Worm (Caenorhabditis elegans) whole organism, late embryonic: Measurements from ENCODE around the gene zig-4.

Experiments used
- ahr-1 ChIP-seq: sonication (generic microtip); optimal IDR thresholded peaks from 2 replicates; lab custom pipeline; 2016; ENCODE audit warnings: missing genetic modification characterization, missing compliant biosample characterization
- ama-1 ChIP-seq: fragments of 150-350 bp; optimal IDR thresholded peaks from 2 replicates; lab custom pipeline; 2014
- che-1 ChIP-seq: sonication (generic microtip); optimal IDR thresholded peaks from 2 replicates; lab custom pipeline; 2016; ENCODE audit warnings: mild to moderate bottlenecking, missing genetic modification characterization, missing compliant biosample characterization
- dve-1 ChIP-seq: sonication (generic microtip); optimal IDR thresholded peaks from 2 replicates; lab custom pipeline; 2017; ENCODE audit warnings: antibody characterized with exemption, mild to moderate bottlenecking, missing genetic modification characterization, missing compliant biosample characterization
- ets-4 ChIP-seq: sonication (generic microtip); optimal IDR thresholded peaks from 2 replicates; lab custom pipeline; 2016; ENCODE audit warnings: missing genetic modification characterization, missing compliant biosample characterization
- hlh-8 ChIP-seq: sonication (generic microtip); optimal IDR thresholded peaks from 2 replicates; lab custom pipeline; 2016; ENCODE audit warnings: missing genotype, missing genetic modification characterization, missing compliant biosample characterization

- TF ChIP-seq ahr-1 (tag; lab: Kevin White, UChicago) = no peak
- no peak for TF ChIP-seq ets-4
- no peak for TF ChIP-seq ama-1 (lab: Kevin White, UChicago)
- TF ChIP-seq hlh-8 (tag; lab: Kevin White, UChicago) = no peak
- TF ChIP-seq dve-1 (tag; lab: Kevin White, UChicago) = no peak
- no peak for TF ChIP-seq che-1 (tag; lab: Kevin White, UChicago)
Observed at ce11 chrX:7953695-7954094, 28.5 kb downstream of the zig-4 start.
